Fruit fly (Drosophila melanogaster): ENCODE measurements around the gene CG9813.

The CG9813 gene

dm6 chr3R:13381744-13382435, 2.3 kb upstream of the CG9813 start, which contains the start of the genes mRpS21 and Droj2 (continued):
- TF ChIP-seq CG12744 (GFP tag; optimal IDR thresholded peaks at IDR 0.05) (peak; percentile 9), CG16863 (GFP tag; optimal IDR thresholded peaks at IDR 0.05) (peak; percentile 6), CTCF (GFP tag; optimal IDR thresholded peaks at IDR 0.05) (no peak), ab (GFP tag; optimal IDR thresholded peaks at IDR 0.05) (peak; percentile 25), CG11093 (GFP tag; IDR thresholded peaks at IDR 0.05) (no peak), br (optimal IDR thresholded peaks at IDR 0.05) (no peak), sd (tag; optimal IDR thresholded peaks at IDR 0.05) (no peak), sna (GFP tag; IDR thresholded peaks at IDR 0.05; ENCODE audit: partially characterized antibody) (no peak), CG30403 (GFP tag; optimal IDR thresholded peaks at IDR 0.05) (peak; percentile 70), Camta (GFP tag; optimal IDR thresholded peaks at IDR 0.05) (peak; percentile 7), dysf (GFP tag; IDR thresholded peaks at IDR 0.05) (peak; percentile 56; the same call in 2 of the 3 replicates), CkIIα-i1 (GFP tag; IDR thresholded peaks at IDR 0.05) (no peak), Dbx (GFP tag; IDR thresholded peaks at IDR 0.05) (0 out of 3 replicates have a peak, but pooled peaks have one; percentile 38), CG33213 (GFP tag; optimal IDR thresholded peaks at IDR 0.05) (peak; percentile 28), CG8281 (tag; optimal IDR thresholded peaks at IDR 0.05) (no peak), CG9609 (GFP tag; optimal IDR thresholded peaks at IDR 0.05) (peak; percentile 12), unc-4 (GFP tag; IDR thresholded peaks at IDR 0.05; ENCODE audit: partially characterized antibody) (no peak), Six4 (GFP tag; optimal IDR thresholded peaks at IDR 0.05) (peak; percentile 50), ewg (GFP tag; optimal IDR thresholded peaks at IDR 0.05) (peak; percentile 26), knrl (GFP tag; IDR thresholded peaks at IDR 0.05; ENCODE audit: partially characterized antibody) (peak; percentile 55; the same call in 2 of the 3 replicates), CG11504 (tag; optimal IDR thresholded peaks at IDR 0.05) (peak; percentile 74), klu (GFP tag; IDR thresholded peaks at IDR 0.05) (peak; percentile 35; the same call in 1 of the 2 replicates), wor (GFP tag; IDR thresholded peaks at IDR 0.05) (no peak), Dek (tag; optimal IDR thresholded peaks at IDR 0.05) (peak; percentile 65), CG15073 (GFP tag; optimal IDR thresholded peaks at IDR 0.05) (no peak), slou (GFP tag; optimal IDR thresholded peaks at IDR 0.05) (peak; percentile 24), Antp (GFP tag; optimal IDR thresholded peaks at IDR 0.05) (peak; percentile 26), CG6654 (GFP tag; optimal IDR thresholded peaks at IDR 0.05) (no peak), Optix (GFP tag; IDR thresholded peaks at IDR 0.05) (no peak), twi (tag; optimal IDR thresholded peaks at IDR 0.05) (peak; percentile 63), Kr (GFP tag; optimal IDR thresholded peaks at IDR 0.05) (no peak), tx (GFP tag; optimal IDR thresholded peaks at IDR 0.05) (peak; percentile 4), Nf-YA (GFP tag; IDR thresholded peaks at IDR 0.05) (no peak), Bgb (GFP tag; IDR thresholded peaks at IDR 0.05; ENCODE audit: partially characterized antibody) (no peak), salm (tag; optimal IDR thresholded peaks at IDR 0.05) (peak; percentile 41), CG6765 (GFP tag; optimal IDR thresholded peaks at IDR 0.05) (no peak), CG3407 (GFP tag; optimal IDR thresholded peaks at IDR 0.05) (no peak), Hmx (GFP tag; optimal IDR thresholded peaks at IDR 0.05) (no peak), sc (optimal IDR thresholded peaks at IDR 0.05) (no peak), sc (GFP tag; optimal IDR thresholded peaks at IDR 0.05) (no peak), HLH3B (GFP tag; IDR thresholded peaks at IDR 0.05) (peak; percentile 21; the same call in 1 of the 2 replicates), CG15514 (GFP tag; optimal IDR thresholded peaks at IDR 0.05) (peak; percentile 98), aop (GFP tag; IDR thresholded peaks at IDR 0.05) (no peak), CG8388 (GFP tag; optimal IDR thresholded peaks at IDR 0.05) (peak; percentile 39), mirr (GFP tag; optimal IDR thresholded peaks at IDR 0.05) (peak; percentile 17), CG2199 (GFP tag; IDR thresholded peaks at IDR 0.05) (no peak), CG13775 (GFP tag; optimal IDR thresholded peaks at IDR 0.05) (peak; percentile 56), CG3163 (GFP tag; optimal IDR thresholded peaks at IDR 0.05) (no peak), run (tag; optimal IDR thresholded peaks at IDR 0.05) (no peak), CHES-1-like (GFP tag; optimal IDR thresholded peaks at IDR 0.05) (peak; percentile 6), CG17361 (GFP tag; IDR thresholded peaks at IDR 0.05) (peak; percentile 77), CG16779 (GFP tag; IDR thresholded peaks at IDR 0.05) (no peak)
